Worm (Caenorhabditis elegans) whole organism, L1 larva: ENCODE results near the gene bus-8B.

Experiments used
- C04F5.9 ChIP-seq: sonication (generic microtip); optimal IDR thresholded peaks from 2 replicates; lab custom pipeline; 2016; ENCODE audit warnings: missing genetic modification characterization, missing compliant biosample characterization
- C16A3.4 ChIP-seq: fragments of 150-350 bp; optimal IDR thresholded peaks from 2 replicates; lab custom pipeline; 2014; ENCODE audit warnings: missing biosample characterization, missing genetic modification characterization
- C34B4.2 ChIP-seq: sonication (generic microtip); optimal IDR thresholded peaks from 2 replicates; lab custom pipeline; 2017; ENCODE audit warnings: mild to moderate bottlenecking, missing genetic modification characterization, missing compliant biosample characterization
- F16B12.6 ChIP-seq: fragments of 150-350 bp; optimal IDR thresholded peaks from 2 replicates; lab custom pipeline; 2014; ENCODE audit warnings: missing biosample characterization, missing genetic modification characterization
- Y116A8C.19 ChIP-seq: sonication (generic microtip); optimal IDR thresholded peaks from 2 replicates; lab custom pipeline; 2016; ENCODE audit warnings: missing compliant biosample characterization, missing genetic modification characterization, borderline replicate concordance
- aly-2 ChIP-seq: fragments of 150-350 bp; optimal IDR thresholded peaks from 2 replicates; lab custom pipeline; 2014; ENCODE audit warnings: missing biosample characterization, missing genetic modification characterization
- blmp-1 ChIP-seq: fragments of 150-350 bp; optimal IDR thresholded peaks from 2 replicates; lab custom pipeline; 2014; ENCODE audit warnings: missing biosample characterization, missing genetic modification characterization
- ceh-63 ChIP-seq: fragments of 200-800 bp; sonication (Bioruptor generic); optimal IDR thresholded peaks from 2 replicates; lab custom pipeline; 2018; ENCODE audit warnings: mild to moderate bottlenecking, missing genetic modification characterization, missing compliant biosample characterization
- ceh-8 ChIP-seq: fragments of 200-800 bp; sonication (Bioruptor generic); optimal IDR thresholded peaks from 2 replicates; lab custom pipeline; 2018; ENCODE audit warnings: mild to moderate bottlenecking, missing genetic modification characterization, moderate library complexity, missing compliant biosample characterization
- ces-1 ChIP-seq: fragments of 150-350 bp; optimal IDR thresholded peaks from 2 replicates; lab custom pipeline; 2014; ENCODE audit warnings: missing biosample characterization, missing genetic modification reagents, missing genetic modification characterization
- dpl-1 ChIP-seq, 3 experiments: fragments of 150-350 bp in 2 of 3; sonication (generic microtip) in 1 of 3; optimal IDR thresholded peaks; 2 replicates each; lab custom pipeline; 2014 to 2017; ENCODE audit warnings: missing biosample characterization in 3 of 3, missing genetic modification characterization in 3 of 3, missing genetic modification reagents in 3 of 3
- efl-1 ChIP-seq, 4 experiments: fragments of 150-350 bp; optimal IDR thresholded peaks in 3 of 4; peaks in 1 of 4; 1 replicate in 1 of 4; 2 replicates in 3 of 4; lab custom pipeline; 2014; ENCODE audit warnings: missing biosample characterization in 2 of 4, missing genetic modification characterization in 2 of 4, missing genetic modification reagents in 2 of 4
- efl-3 ChIP-seq: fragments of 200-800 bp; sonication (Bioruptor generic); optimal IDR thresholded peaks from 2 replicates; lab custom pipeline; 2018; ENCODE audit warnings: mild to moderate bottlenecking, missing genetic modification characterization, missing compliant biosample characterization
- egl-27 ChIP-seq, 2 experiments: fragments of 150-350 bp in 1 of 2; sonication (generic microtip); optimal IDR thresholded peaks; 3 replicates each; lab custom pipeline; 2017 to 2018; ENCODE audit warnings: missing biosample characterization in 2 of 2, missing genetic modification characterization in 2 of 2, missing genetic modification reagents in 2 of 2
- ets-5 ChIP-seq: fragments of 200-800 bp; sonication (Bioruptor generic); IDR thresholded peaks from 2 replicates; pipeline ENCODE4 v1.3.6; 2022; ENCODE audit warnings: missing genetic modification characterization, missing compliant biosample characterization
- fkh-10 ChIP-seq: sonication (generic microtip); optimal IDR thresholded peaks from 2 replicates; lab custom pipeline; 2017; ENCODE audit warnings: missing biosample characterization, missing genetic modification reagents, missing genetic modification characterization
- fkh-8 ChIP-seq: sonication (generic microtip); optimal IDR thresholded peaks from 2 replicates; lab custom pipeline; 2016; ENCODE audit warnings: mild to moderate bottlenecking, missing genetic modification characterization, missing compliant biosample characterization
- grh-1 ChIP-seq: fragments of 200-800 bp; sonication (Bioruptor generic); IDR thresholded peaks from 2 replicates; pipeline ENCODE4 v1.3.6; 2022; ENCODE audit warnings: missing genetic modification reagents, missing genetic modification characterization, missing compliant biosample characterization
- hlh-17 ChIP-seq: fragments of 200-800 bp; sonication (Bioruptor generic); optimal IDR thresholded peaks from 2 replicates; lab custom pipeline; 2018; ENCODE audit warnings: missing genetic modification characterization, mild to moderate bottlenecking, missing compliant biosample characterization, moderate library complexity, borderline replicate concordance
- hpl-2 ChIP-seq: fragments of 150-350 bp; optimal IDR thresholded peaks from 2 replicates; lab custom pipeline; 2014; ENCODE audit warnings: missing biosample characterization, missing genetic modification reagents, missing genetic modification characterization
- irx-1 ChIP-seq: sonication (generic microtip); optimal IDR thresholded peaks from 2 replicates; lab custom pipeline; 2016; ENCODE audit warnings: missing genetic modification characterization, missing compliant biosample characterization
- jun-1 ChIP-seq: fragments of 150-350 bp; optimal IDR thresholded peaks from 2 replicates; lab custom pipeline; 2014; ENCODE audit warnings: missing biosample characterization, missing genetic modification reagents, missing genetic modification characterization
- lin-14 ChIP-seq: fragments of 200-800 bp; sonication (Bioruptor generic); optimal IDR thresholded peaks from 2 replicates; lab custom pipeline; 2018; ENCODE audit warnings: mild to moderate bottlenecking, missing genetic modification characterization, moderate library complexity, missing compliant biosample characterization
- lin-39 ChIP-seq: fragments of 150-350 bp; optimal IDR thresholded peaks from 2 replicates; lab custom pipeline; 2014; ENCODE audit warnings: missing biosample characterization, missing genetic modification reagents, missing genetic modification characterization
- lir-3 ChIP-seq: sonication (generic microtip); optimal IDR thresholded peaks from 2 replicates; lab custom pipeline; 2016; ENCODE audit warnings: mild to moderate bottlenecking, missing genetic modification characterization, moderate library complexity, missing compliant biosample characterization; ENCODE audit not compliant: poor library complexity
- mdl-1 ChIP-seq, 2 experiments: fragments of 150-350 bp; optimal IDR thresholded peaks; 2 replicates each; lab custom pipeline; 2014 to 2017; ENCODE audit warnings: missing biosample characterization in 2 of 2, missing genetic modification characterization in 2 of 2, inconsistent platforms in 1 of 2
- nhr-11 ChIP-seq: fragments of 150-350 bp; optimal IDR thresholded peaks from 2 replicates; lab custom pipeline; 2014; ENCODE audit warnings: missing biosample characterization, missing genetic modification characterization
- nhr-237 ChIP-seq: fragments of 150-350 bp; optimal IDR thresholded peaks from 2 replicates; lab custom pipeline; 2014; ENCODE audit warnings: missing biosample characterization, missing genetic modification characterization
- nhr-47 ChIP-seq: sonication (generic microtip); optimal IDR thresholded peaks from 2 replicates; lab custom pipeline; 2016; ENCODE audit warnings: mild to moderate bottlenecking, missing genetic modification characterization, moderate library complexity, missing compliant biosample characterization
- nhr-71 ChIP-seq: sonication (generic microtip); optimal IDR thresholded peaks from 2 replicates; lab custom pipeline; 2016; ENCODE audit warnings: mild to moderate bottlenecking, missing genetic modification characterization, moderate library complexity, missing compliant biosample characterization
- nhr-84 ChIP-seq: sonication (generic microtip); optimal IDR thresholded peaks from 2 replicates; lab custom pipeline; 2017; ENCODE audit warnings: missing biosample characterization, missing genetic modification characterization
- nhr-85 ChIP-seq: sonication (generic microtip); peaks from one replicate; lab custom pipeline; 2016; ENCODE audit warnings: missing genetic modification characterization, inconsistent platforms, missing compliant biosample characterization
- rnt-1 ChIP-seq: sonication (generic microtip); optimal IDR thresholded peaks from 2 replicates; lab custom pipeline; 2016; ENCODE audit warnings: mild to moderate bottlenecking, missing genetic modification characterization, moderate library complexity, missing compliant biosample characterization
- skn-1 ChIP-seq: fragments of 150-350 bp; optimal IDR thresholded peaks from 2 replicates; lab custom pipeline; 2014; ENCODE audit warnings: missing biosample characterization, missing genetic modification characterization
- snpc-4 ChIP-seq: fragments of 150-350 bp; optimal IDR thresholded peaks from 2 replicates; lab custom pipeline; 2014; ENCODE audit warnings: missing biosample characterization, missing genetic modification characterization
- snu-23 ChIP-seq: sonication (generic microtip); optimal IDR thresholded peaks from 2 replicates; lab custom pipeline; 2016; ENCODE audit warnings: missing genetic modification characterization, missing compliant biosample characterization
- sptf-1 ChIP-seq: fragments of 150-350 bp; optimal IDR thresholded peaks from 2 replicates; lab custom pipeline; 2014; ENCODE audit warnings: missing biosample characterization, missing genetic modification characterization
- unc-30 ChIP-seq: sonication (generic microtip); optimal IDR thresholded peaks from 2 replicates; lab custom pipeline; 2017; ENCODE audit warnings: missing biosample characterization, missing genetic modification characterization
- xbp-1 ChIP-seq: sonication (generic microtip); optimal IDR thresholded peaks from 2 replicates; lab custom pipeline; 2016; ENCODE audit warnings: missing genetic modification characterization, missing compliant biosample characterization
- zag-1 ChIP-seq: fragments of 150-350 bp; optimal IDR thresholded peaks from 2 replicates; lab custom pipeline; 2014; ENCODE audit warnings: missing biosample characterization, missing genetic modification characterization
- zip-4 ChIP-seq: fragments of 200-800 bp; sonication (Bioruptor generic); optimal IDR thresholded peaks from 2 replicates; lab custom pipeline; 2018; ENCODE audit warnings: mild to moderate bottlenecking, missing genetic modification characterization, moderate library complexity, missing compliant biosample characterization
- ztf-11 ChIP-seq, 2 experiments: sonication (generic microtip); optimal IDR thresholded peaks; 2 replicates each; lab custom pipeline; 2016 to 2017; ENCODE audit warnings: missing genetic modification characterization in 2 of 2, missing biosample characterization in 1 of 2, missing compliant biosample characterization in 1 of 2
- ztf-4 ChIP-seq: fragments of 150-350 bp; optimal IDR thresholded peaks from 2 replicates; lab custom pipeline; 2014; ENCODE audit warnings: missing biosample characterization, missing genetic modification characterization

Gene bus-8B

DNA sequence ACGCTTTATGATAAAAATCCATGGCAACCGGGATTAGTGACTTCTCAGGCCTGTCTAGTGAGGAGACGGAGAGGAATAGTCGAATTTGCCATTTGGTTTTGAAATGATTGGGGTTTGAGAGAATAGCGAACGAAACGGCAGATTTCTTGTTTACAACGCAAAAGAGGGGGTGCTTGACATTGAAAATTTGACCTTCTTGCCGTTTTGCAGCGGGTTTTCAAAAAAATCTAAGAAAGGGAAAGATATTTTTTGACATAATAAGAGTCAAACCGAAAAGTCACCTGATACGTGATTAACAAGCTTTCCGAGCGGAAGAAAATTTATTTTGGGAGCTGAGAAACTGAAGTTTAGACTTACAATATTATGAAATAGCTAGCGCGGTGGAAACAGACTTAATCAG lies 24.7 kb downstream of the bus-8B start (continued):
- TF ChIP-seq snu-23 (GFP tag; lab: Kevin White, UChicago) (peak; percentile 4), C34B4.2 (tag; lab: Kevin White, UChicago) (no peak), fkh-8 (tag; lab: Kevin White, UChicago) (peak; percentile 28), xbp-1 (tag; lab: Kevin White, UChicago) (no peak), jun-1 (tag; lab: Kevin White, UChicago) (peak; percentile 9), fkh-10 (GFP tag; lab: Kevin White, UChicago) (no peak), rnt-1 (tag; lab: Kevin White, UChicago) (no peak), nhr-237 (no peak), F16B12.6 (tag; lab: Kevin White, UChicago) (no peak), egl-27 (tag; optimal IDR thresholded peaks at IDR 0.05; lab: Kevin White, UChicago) (no peak), hlh-17 (GFP tag; lab: Kevin White, UChicago) (no peak), unc-30 (no peak), ets-5 (GFP tag; lab: Robert Waterston, UW) (no peak), ztf-4 (tag; lab: Kevin White, UChicago) (no peak), lir-3 (no peak), efl-1 (optimal IDR thresholded peaks at IDR 0.05; lab: Kevin White, UChicago) (no peak), efl-1 (GFP tag; optimal IDR thresholded peaks at IDR 0.05 in 1 of 2; lab: Kevin White, UChicago) (peak in 1 of 2 experiments; percentile 2), nhr-85 (peak; percentile 81), zag-1 (no peak), nhr-84 (tag; lab: Kevin White, UChicago) (no peak), ztf-11 (tag; optimal IDR thresholded peaks at IDR 0.05; lab: Kevin White, UChicago) (no peak), lin-39 (tag; lab: Kevin White, UChicago) (no peak), lin-14 (GFP tag; lab: Kevin White, UChicago) (peak; percentile 55), C16A3.4 (tag; lab: Kevin White, UChicago) (no peak), grh-1 (GFP tag; lab: Robert Waterston, UW) (no peak), ceh-63 (GFP tag; lab: Kevin White, UChicago) (no peak), C04F5.9 (tag; lab: Kevin White, UChicago) (no peak), hpl-2 (GFP tag; lab: Kevin White, UChicago) (no peak), nhr-11 (no peak), sptf-1 (tag; lab: Kevin White, UChicago) (no peak), aly-2 (tag; lab: Kevin White, UChicago) (no peak), Y116A8C.19 (no peak), efl-3 (GFP tag; lab: Kevin White, UChicago) (no peak), irx-1 (tag; lab: Kevin White, UChicago) (no peak), dpl-1 (GFP tag; optimal IDR thresholded peaks at IDR 0.05; lab: Kevin White, UChicago) (peak in 1 of 3 experiments; percentile 1), ceh-8 (no peak), zip-4 (GFP tag; lab: Kevin White, UChicago) (peak; percentile 24), blmp-1 (tag; lab: Kevin White, UChicago) (peak; percentile 20), ces-1 (no peak), mdl-1 (tag; optimal IDR thresholded peaks at IDR 0.05; lab: Kevin White, UChicago) (no peak), snpc-4 (no peak)

ce11 chrX:5518352-5518751 lies 25.2 kb downstream of the bus-8B start:
- TF ChIP-seq nhr-11 (no peak), efl-1 (optimal IDR thresholded peaks at IDR 0.05; lab: Kevin White, UChicago) (no peak), efl-1 (GFP tag; optimal IDR thresholded peaks at IDR 0.05 in 1 of 2; lab: Kevin White, UChicago) (peak in 1 of 2 experiments; percentile 56), nhr-85 (peak; percentile 32)

- TF ChIP-seq efl-1 (optimal IDR thresholded peaks at IDR 0.05; lab: Kevin White, UChicago) (no peak), efl-1 (GFP tag; optimal IDR thresholded peaks at IDR 0.05 in 1 of 2; lab: Kevin White, UChicago) (peak in 1 of 2 experiments; percentile 11), lir-3 (peak; percentile 1), lin-14 (GFP tag; lab: Kevin White, UChicago) (peak; percentile 60), mdl-1 (tag; optimal IDR thresholded peaks at IDR 0.05; lab: Kevin White, UChicago) (no peak), nhr-71 (tag; lab: Kevin White, UChicago) (peak; percentile 37), hlh-17 (GFP tag; lab: Kevin White, UChicago) (no peak), nhr-47 (tag; lab: Kevin White, UChicago) (peak; percentile 7), skn-1 (tag; lab: Kevin White, UChicago) (no peak)
Observed at ce11 chrX:5519567-5519966, 26.4 kb downstream of the bus-8B start.
